Worm (Caenorhabditis elegans) whole organism, young adult: ENCODE data around the gene F15A4.2.

Experiments
- B0035.1 ChIP-seq: sonication (generic microtip); optimal IDR thresholded peaks from 2 replicates; lab custom pipeline; 2016; ENCODE audit warnings: missing genetic modification characterization, mild to moderate bottlenecking, missing compliant biosample characterization, missing genotype, missing genetic modification reagents
- B0261.1 ChIP-seq: sonication (generic microtip); optimal IDR thresholded peaks from 2 replicates; lab custom pipeline; 2016; ENCODE audit warnings: mild to moderate bottlenecking, missing genetic modification characterization, moderate library complexity, missing compliant biosample characterization
- B0336.3 ChIP-seq: fragments of 200-800 bp; sonication (Bioruptor generic); IDR thresholded peaks from 2 replicates; pipeline ENCODE4 v1.3.6; 2022; ENCODE audit warnings: missing genetic modification characterization, missing compliant biosample characterization
- F23B12.7 ChIP-seq: sonication (generic microtip); optimal IDR thresholded peaks from 2 replicates; lab custom pipeline; 2017; ENCODE audit warnings: missing genetic modification characterization, mild to moderate bottlenecking, missing compliant biosample characterization, antibody characterized with exemption, moderate library complexity; ENCODE audit not compliant: insufficient read depth
- F57A8.1 ChIP-seq: fragments of 200-800 bp; sonication (Bioruptor generic); optimal IDR thresholded peaks from 2 replicates; lab custom pipeline; 2018; ENCODE audit warnings: mild to moderate bottlenecking, missing genetic modification characterization, moderate library complexity, missing compliant biosample characterization
- T07F8.4 ChIP-seq: sonication (generic microtip); optimal IDR thresholded peaks from 2 replicates; lab custom pipeline; 2016; ENCODE audit warnings: mild to moderate bottlenecking, missing genetic modification characterization, moderate library complexity, missing compliant biosample characterization
- Y56A3A.18 ChIP-seq: fragments of 200-800 bp; sonication (Bioruptor generic); IDR thresholded peaks from 2 replicates; pipeline ENCODE4 v1.3.6; 2022; ENCODE audit warnings: missing genetic modification reagents, missing genetic modification characterization, missing compliant biosample characterization
- Y67H2A.10 ChIP-seq: fragments of 200-800 bp; sonication (Bioruptor generic); conservative IDR thresholded peaks from 2 replicates; pipeline ENCODE4 v1.3.6; 2022; ENCODE audit warnings: missing genetic modification reagents, missing genetic modification characterization, missing compliant biosample characterization
- akir-1 ChIP-seq: fragments of 200-800 bp; sonication (Bioruptor generic); optimal IDR thresholded peaks from 2 replicates; lab custom pipeline; 2018; ENCODE audit warnings: mild to moderate bottlenecking, missing genetic modification characterization, moderate library complexity, missing compliant biosample characterization
- aptf-2 ChIP-seq: fragments of 200-800 bp; sonication (Bioruptor generic); conservative IDR thresholded peaks from 2 replicates; pipeline ENCODE4 v1.3.6; 2022; ENCODE audit warnings: missing genetic modification reagents, missing genetic modification characterization, missing compliant biosample characterization
- atf-7 ChIP-seq: sonication (generic microtip); optimal IDR thresholded peaks from 2 replicates; lab custom pipeline; 2017; ENCODE audit warnings: mild to moderate bottlenecking, missing genetic modification characterization, missing compliant biosample characterization
- attf-5 ChIP-seq: fragments of 200-800 bp; sonication (Bioruptor generic); optimal IDR thresholded peaks from 2 replicates; lab custom pipeline; 2018; ENCODE audit warnings: mild to moderate bottlenecking, missing genetic modification characterization, missing compliant biosample characterization
- ccch-3 ChIP-seq: fragments of 200-800 bp; sonication (Bioruptor generic); optimal IDR thresholded peaks from 2 replicates; lab custom pipeline; 2018; ENCODE audit warnings: mild to moderate bottlenecking, missing genetic modification characterization, missing compliant biosample characterization
- ceh-40 ChIP-seq: fragments of 200-800 bp; sonication (Bioruptor generic); IDR thresholded peaks from 2 replicates; pipeline ENCODE4 v1.3.6; 2022; ENCODE audit warnings: missing genetic modification characterization, missing compliant biosample characterization
- ceh-58 ChIP-seq: fragments of 200-800 bp; sonication (Bioruptor generic); IDR thresholded peaks from 2 replicates; pipeline ENCODE4 v1.3.6; 2022; ENCODE audit warnings: missing genetic modification characterization, missing compliant biosample characterization
- dpff-1 ChIP-seq: sonication (generic microtip); optimal IDR thresholded peaks from 2 replicates; lab custom pipeline; 2017; ENCODE audit warnings: mild to moderate bottlenecking, missing genetic modification characterization, missing compliant biosample characterization
- efl-1 ChIP-seq: fragments of 150-350 bp; optimal IDR thresholded peaks from 2 replicates; lab custom pipeline; 2014; ENCODE audit warnings: missing biosample characterization, missing genetic modification reagents, missing genetic modification characterization
- hsf-1 ChIP-seq: fragments of 200-800 bp; sonication (Bioruptor generic); IDR thresholded peaks from 2 replicates; pipeline ENCODE4 v1.3.6; 2022; ENCODE audit warnings: missing genetic modification reagents, missing genetic modification characterization, missing compliant biosample characterization
- let-526 ChIP-seq: fragments of 200-800 bp; sonication (Bioruptor generic); IDR thresholded peaks from 2 replicates; pipeline ENCODE4 v1.3.6; 2022; ENCODE audit warnings: missing genetic modification reagents, missing genetic modification characterization, missing compliant biosample characterization
- let-607 ChIP-seq, 2 experiments: fragments of 200-800 bp in 1 of 2; sonication (Bioruptor generic) in 1 of 2; sonication (generic microtip) in 1 of 2; optimal IDR thresholded peaks; 2 replicates each; lab custom pipeline; 2016 to 2018; ENCODE audit warnings: mild to moderate bottlenecking in 2 of 2, missing compliant biosample characterization in 2 of 2, missing genetic modification characterization in 2 of 2, moderate library complexity in 2 of 2, missing genotype in 1 of 2
- lin-35 ChIP-seq, 3 experiments: fragments of 150-350 bp in 2 of 3; sonication (generic microtip) in 1 of 3; optimal IDR thresholded peaks; 2 replicates each; lab custom pipeline; 2014 to 2018; ENCODE audit warnings: missing biosample characterization in 3 of 3, missing genetic modification characterization in 3 of 3, missing genetic modification reagents in 3 of 3
- lsy-27 ChIP-seq: sonication (generic microtip); optimal IDR thresholded peaks from 2 replicates; lab custom pipeline; 2017; ENCODE audit warnings: missing genetic modification characterization, mild to moderate bottlenecking, missing compliant biosample characterization, antibody characterized with exemption, missing genotype, borderline replicate concordance; ENCODE audit not compliant: insufficient read depth
- madf-3 ChIP-seq: fragments of 200-800 bp; sonication (Bioruptor generic); IDR thresholded peaks from 2 replicates; pipeline ENCODE4 v1.3.6; 2022; ENCODE audit warnings: missing genetic modification reagents, missing genetic modification characterization, missing compliant biosample characterization
- madf-8 ChIP-seq: fragments of 200-800 bp; sonication (Bioruptor generic); conservative IDR thresholded peaks from 2 replicates; pipeline ENCODE4 v1.3.6; 2022; ENCODE audit warnings: missing genetic modification reagents, missing genetic modification characterization, missing compliant biosample characterization
- mel-28 ChIP-seq: sonication (generic microtip); optimal IDR thresholded peaks from 2 replicates; lab custom pipeline; 2016; ENCODE audit warnings: borderline replicate concordance, mild to moderate bottlenecking, missing genetic modification characterization, missing compliant biosample characterization
- mxl-1 ChIP-seq: sonication (generic microtip); optimal IDR thresholded peaks from 2 replicates; lab custom pipeline; 2016; ENCODE audit warnings: missing genetic modification characterization, missing compliant biosample characterization
- nhr-27 ChIP-seq: fragments of 200-800 bp; sonication (Bioruptor generic); optimal IDR thresholded peaks from 2 replicates; lab custom pipeline; 2018; ENCODE audit warnings: mild to moderate bottlenecking, missing genetic modification characterization, moderate library complexity, missing compliant biosample characterization
- nhr-80 ChIP-seq: sonication (generic microtip); optimal IDR thresholded peaks from 2 replicates; lab custom pipeline; 2016; ENCODE audit warnings: missing genetic modification characterization, missing compliant biosample characterization
- rpc-1 ChIP-seq, 2 experiments: fragments of 150-350 bp in 1 of 2; sonication (generic microtip) in 1 of 2; optimal IDR thresholded peaks; 2 replicates each; lab custom pipeline; 2014 to 2018; ENCODE audit warnings: missing biosample characterization in 1 of 2, missing genetic modification characterization in 1 of 2, missing genetic modification reagents in 1 of 2, missing genotype in 1 of 2
- sdz-38 ChIP-seq: sonication (generic microtip); optimal IDR thresholded peaks from 2 replicates; lab custom pipeline; 2016; ENCODE audit warnings: missing genotype, missing genetic modification characterization, missing compliant biosample characterization
- sea-2 ChIP-seq: fragments of 200-800 bp; sonication (Bioruptor generic); IDR thresholded peaks from 2 replicates; pipeline ENCODE4 v1.3.6; 2022; ENCODE audit warnings: missing genetic modification characterization, missing compliant biosample characterization
- tbp1 ChIP-seq: fragments of 200-800 bp; sonication (Bioruptor generic); optimal IDR thresholded peaks from 2 replicates; lab custom pipeline; 2018; ENCODE audit warnings: mild to moderate bottlenecking, missing genetic modification characterization, missing compliant biosample characterization
- ztf-22 ChIP-seq: fragments of 200-800 bp; sonication (Bioruptor generic); optimal IDR thresholded peaks from 2 replicates; lab custom pipeline; 2018; ENCODE audit warnings: mild to moderate bottlenecking, missing genetic modification characterization, moderate library complexity, missing compliant biosample characterization
- ztf-3 ChIP-seq: fragments of 200-800 bp; sonication (Bioruptor generic); optimal IDR thresholded peaks from 2 replicates; lab custom pipeline; 2018; ENCODE audit warnings: mild to moderate bottlenecking, missing genetic modification characterization, missing compliant biosample characterization

The F15A4.2 gene

DNA sequence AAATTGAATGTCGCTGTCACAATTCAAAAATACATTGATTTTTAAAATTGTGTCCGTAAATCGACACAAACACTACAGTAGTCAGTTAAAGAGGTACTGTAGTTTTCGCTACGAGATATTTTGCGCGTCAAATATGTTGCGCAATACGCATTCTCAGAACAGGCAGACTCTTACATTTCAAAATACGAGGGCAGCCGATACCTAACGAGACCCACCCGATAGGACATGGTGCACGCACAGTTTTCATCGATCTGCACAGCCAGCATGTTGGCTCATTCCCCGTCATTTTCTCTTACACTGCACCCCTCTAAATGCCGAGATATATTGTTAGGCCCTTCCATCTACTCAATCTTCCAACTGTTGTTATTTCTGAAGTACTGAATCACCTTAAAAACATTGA lies at the start of gene F15A4.2:
F15A4.2 (plus strand) TSS at position 301 of the 400 bp plus-strand sequence.
- TF ChIP-seq efl-1 (GFP tag; lab: Kevin White, UChicago) (no peak), madf-3 (GFP tag; lab: Robert Waterston, UW) (no peak), aptf-2 (GFP tag; lab: Robert Waterston, UW) (no peak), F23B12.7 (no peak), ztf-22 (GFP tag; lab: Kevin White, UChicago) (no peak), T07F8.4 (tag; lab: Kevin White, UChicago) (no peak), attf-5 (no peak), akir-1 (GFP tag; lab: Kevin White, UChicago) (no peak), hsf-1 (GFP tag; lab: Robert Waterston, UW) (no peak), lin-35 (GFP tag; optimal IDR thresholded peaks at IDR 0.05; lab: Kevin White, UChicago) (no peak), B0261.1 (no peak), Y67H2A.10 (GFP tag; lab: Robert Waterston, UW) (no peak), F57A8.1 (GFP tag; lab: Kevin White, UChicago) (no peak), sdz-38 (tag; lab: Kevin White, UChicago) (no peak), B0035.1 (tag; lab: Kevin White, UChicago) (no peak), mxl-1 (tag; lab: Kevin White, UChicago) (no peak), nhr-27 (tag; lab: Kevin White, UChicago) (no peak)

DNA sequence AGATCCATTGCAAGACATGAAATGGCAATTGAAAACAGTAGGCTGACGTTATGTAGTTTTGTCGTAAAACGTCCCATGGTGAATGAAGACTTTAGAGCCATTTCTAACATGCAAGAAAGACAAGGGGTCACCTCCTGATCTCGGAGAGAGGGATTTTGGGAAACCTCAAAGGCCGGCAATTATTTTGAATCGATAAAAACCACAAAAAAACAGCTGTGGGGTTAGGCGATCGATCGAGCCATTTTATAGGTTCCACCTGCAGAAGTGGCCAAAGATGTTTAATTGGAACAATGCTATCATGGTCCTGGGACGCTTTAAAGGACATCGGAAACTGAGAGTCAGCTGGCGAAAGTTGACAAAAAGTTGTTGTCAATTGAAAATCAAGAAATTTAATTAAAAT lies 47.5 kb upstream of the F15A4.2 start, which contains the start of gene Y57A10C.11:
Y57A10C.11 (minus strand) TSS at position 101 of the 400 bp plus-strand sequence.
- TF ChIP-seq rpc-1 (optimal IDR thresholded peaks at IDR 0.05; lab: Kevin White, UChicago) = no peak
- TF ChIP-seq rpc-1 (tag; optimal IDR thresholded peaks at IDR 0.05; lab: Kevin White, UChicago) = no peak
- no peak for TF ChIP-seq madf-8 (GFP tag; lab: Robert Waterston, UW)
- no peak for TF ChIP-seq let-526 (GFP tag; lab: Robert Waterston, UW)
- no peak for TF ChIP-seq ccch-3
- no peak for TF ChIP-seq ztf-3 (GFP tag; lab: Kevin White, UChicago)
- TF ChIP-seq nhr-80 (tag; lab: Kevin White, UChicago) = no peak
- no peak for TF ChIP-seq lsy-27 (tag; lab: Kevin White, UChicago)
- no peak for TF ChIP-seq F23B12.7
- TF ChIP-seq dpff-1 (tag; lab: Kevin White, UChicago) = no peak
- no peak for TF ChIP-seq sea-2 (GFP tag; lab: Robert Waterston, UW)
- TF ChIP-seq B0336.3 (GFP tag; lab: Robert Waterston, UW) = no peak
- no peak for TF ChIP-seq ceh-40 (GFP tag; lab: Robert Waterston, UW)
- no peak for TF ChIP-seq tbp1 (GFP tag; lab: Kevin White, UChicago)
- TF ChIP-seq atf-7 = no peak

DNA sequence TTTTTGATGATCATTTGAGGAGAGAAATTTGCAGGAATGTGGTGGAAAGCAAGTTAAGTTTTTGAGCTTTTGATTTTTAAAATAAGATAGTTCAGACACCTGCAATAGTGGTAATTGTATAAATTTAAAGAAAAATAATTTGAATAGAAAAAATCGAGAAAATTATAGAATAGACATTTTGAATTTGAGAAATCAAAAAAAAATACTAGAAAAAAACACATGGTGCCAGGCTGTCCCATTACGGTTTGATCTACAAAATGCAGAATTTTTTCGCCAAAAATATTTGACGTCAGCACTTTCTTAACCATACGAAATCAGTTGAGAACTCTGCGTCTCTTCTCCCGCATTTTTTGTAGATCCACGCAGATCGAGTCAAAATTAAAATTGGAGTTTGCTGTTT lies 44.8 kb upstream of the F15A4.2 start, which contains the start of gene sre-27:
sre-27 (minus strand) TSS at position 101 of the 400 bp plus-strand sequence.
- TF ChIP-seq madf-3 (GFP tag; lab: Robert Waterston, UW) (no peak), mel-28 (tag; lab: Kevin White, UChicago) (no peak), ceh-58 (GFP tag; lab: Robert Waterston, UW) (no peak), let-607 (tag; optimal IDR thresholded peaks at IDR 0.05; lab: Kevin White, UChicago) (no peak), Y56A3A.18 (GFP tag; lab: Robert Waterston, UW) (no peak)
